Worm (Caenorhabditis elegans) whole organism, L2 larva: ENCODE data around the gene nhr-142.

Source experiments
- lin-11 ChIP-seq: fragments of 150-350 bp; sonication (generic microtip); optimal IDR thresholded peaks from 2 replicates; lab custom pipeline; 2014; ENCODE audit warnings: missing biosample characterization, missing genetic modification characterization, inconsistent platforms, mixed read lengths
- lin-13 ChIP-seq: fragments of 150-350 bp; optimal IDR thresholded peaks from 2 replicates; lab custom pipeline; 2014; ENCODE audit warnings: missing biosample characterization, missing genetic modification reagents, missing genetic modification characterization
- nhr-10 ChIP-seq: sonication (generic microtip); optimal IDR thresholded peaks from 2 replicates; lab custom pipeline; 2017; ENCODE audit warnings: missing biosample characterization, missing genetic modification characterization
- nhr-129 ChIP-seq: fragments of 150-350 bp; optimal IDR thresholded peaks from 2 replicates; lab custom pipeline; 2014; ENCODE audit warnings: missing biosample characterization, missing genetic modification characterization
- nhr-77 ChIP-seq: fragments of 150-350 bp; optimal IDR thresholded peaks from 2 replicates; lab custom pipeline; 2014; ENCODE audit warnings: missing biosample characterization, missing genetic modification characterization
- peb-1 ChIP-seq: fragments of 150-350 bp; optimal IDR thresholded peaks from 2 replicates; lab custom pipeline; 2014; ENCODE audit warnings: missing biosample characterization, missing genetic modification characterization
- skn-1 ChIP-seq: sonication (generic microtip); optimal IDR thresholded peaks from 2 replicates; lab custom pipeline; 2017; ENCODE audit warnings: missing biosample characterization, missing genetic modification characterization
- ztf-11 ChIP-seq: sonication (generic microtip); optimal IDR thresholded peaks from 2 replicates; lab custom pipeline; 2017; ENCODE audit warnings: missing biosample characterization, missing genetic modification characterization

DNA sequence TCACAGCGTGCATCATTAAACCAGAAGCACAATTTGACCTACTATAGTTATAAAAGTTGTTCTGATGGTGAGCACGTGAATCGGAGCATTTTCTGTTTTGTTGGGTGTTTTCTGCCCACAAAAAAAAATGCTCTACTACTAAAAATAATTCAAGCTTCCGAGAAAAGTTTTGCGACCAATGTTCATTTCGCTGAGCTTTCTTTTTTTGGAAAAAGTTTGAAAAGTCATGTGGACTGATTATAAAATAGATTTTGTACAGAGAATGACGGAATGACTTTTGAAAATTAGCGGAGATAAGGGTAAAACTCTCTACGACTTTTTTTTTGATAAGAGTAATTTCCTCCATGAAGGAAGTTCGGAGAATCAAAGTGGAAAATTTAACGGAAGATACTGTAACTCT, 20.9 kb downstream of the nhr-142 start:
- TF ChIP-seq nhr-129 (no peak), skn-1 (tag; lab: Kevin White, UChicago) (no peak), nhr-10 (no peak), lin-13 (GFP tag; lab: Kevin White, UChicago) (no peak), nhr-77 (tag; lab: Kevin White, UChicago) (no peak), peb-1 (no peak), ztf-11 (tag; lab: Kevin White, UChicago) (no peak), lin-11 (tag; lab: Kevin White, UChicago) (no peak)
